Fruit fly (Drosophila melanogaster) whole organism, prepupa: ENCODE data around the gene MED14.

Source experiments
- Blimp-1 ChIP-seq: fragments of 200-800 bp; sonication (Bioruptor generic); optimal IDR thresholded peaks from 3 replicates; lab custom pipeline; 2017; ENCODE audit warnings: missing biosample characterization, missing genetic modification characterization, mild to moderate bottlenecking, moderate library complexity, missing genetic modification reagents
- CG11294 ChIP-seq: fragments of 200-800 bp; sonication (Bioruptor generic); IDR thresholded peaks from 2 replicates; pipeline ENCODE4 v1.3.6; 2022; ENCODE audit warnings: missing biosample characterization, missing genetic modification characterization
- CG15336 ChIP-seq: fragments of 200-800 bp; sonication (Bioruptor generic); IDR thresholded peaks from 2 replicates; pipeline ENCODE4 v1.3.6; 2022; ENCODE audit warnings: missing biosample characterization, missing genetic modification characterization
- CG32006 ChIP-seq: fragments of 200-800 bp; sonication (Bioruptor generic); optimal IDR thresholded peaks from 3 replicates; lab custom pipeline; 2017; ENCODE audit warnings: missing biosample characterization, mild to moderate bottlenecking, missing genetic modification characterization
- CG6854 ChIP-seq: fragments of 200-800 bp; sonication (Bioruptor generic); optimal IDR thresholded peaks from 2 replicates; lab custom pipeline; 2017; ENCODE audit warnings: missing biosample characterization, mild to moderate bottlenecking, missing genetic modification characterization
- Eip75B ChIP-seq: fragments of 200-800 bp; sonication (Bioruptor generic); optimal IDR thresholded peaks from 3 replicates; lab custom pipeline; 2016; ENCODE audit warnings: missing biosample characterization, missing genetic modification characterization
- Eip93F ChIP-seq: fragments of 200-800 bp; sonication (Bioruptor generic); optimal IDR thresholded peaks from 2 replicates; lab custom pipeline; 2016; ENCODE audit warnings: missing biosample characterization, mild to moderate bottlenecking, missing genetic modification characterization
- OdsH ChIP-seq: fragments of 200-800 bp; sonication (Bioruptor generic); optimal IDR thresholded peaks from 3 replicates; lab custom pipeline; 2016; ENCODE audit warnings: missing biosample characterization, missing genetic modification characterization
- topi ChIP-seq: fragments of 200-800 bp; sonication (Bioruptor generic); optimal IDR thresholded peaks from 3 replicates; lab custom pipeline; 2016; ENCODE audit warnings: missing biosample characterization, missing genetic modification characterization

DNA sequence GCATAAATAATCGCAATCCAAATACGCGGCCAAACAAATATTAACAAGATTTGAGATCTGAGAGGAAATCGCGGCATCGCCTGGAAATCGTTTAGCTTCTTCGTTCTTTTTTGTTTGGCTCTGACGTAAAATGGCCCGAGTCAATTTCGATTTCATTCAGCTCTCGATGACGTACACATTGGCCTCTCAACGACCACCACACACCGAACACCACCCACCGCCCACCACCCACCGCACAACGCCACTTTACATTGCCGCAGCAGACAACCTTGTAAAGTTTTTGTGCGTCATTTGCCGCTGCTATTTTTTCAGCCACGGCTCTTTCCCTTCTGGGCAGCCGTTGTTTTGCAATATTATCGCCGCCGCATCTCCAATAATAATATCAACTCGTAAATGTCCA, 39.0 kb downstream of the MED14 start:
- TF ChIP-seq Eip93F (GFP tag; lab: Kevin White, UChicago) (no peak), OdsH (GFP tag; lab: Kevin White, UChicago) (no peak), CG15336 (GFP tag; lab: Robert Waterston, UW) (no peak), CG11294 (GFP tag; lab: Robert Waterston, UW) (no peak), Blimp-1 (GFP tag; lab: Kevin White, UChicago) (no peak), topi (no peak), CG6854 (GFP tag; lab: Kevin White, UChicago) (no peak), CG32006 (GFP tag; lab: Kevin White, UChicago) (no peak), Eip75B (no peak)
